Worm (Caenorhabditis elegans): Measurements from ENCODE around the gene clip-1.

DNA sequence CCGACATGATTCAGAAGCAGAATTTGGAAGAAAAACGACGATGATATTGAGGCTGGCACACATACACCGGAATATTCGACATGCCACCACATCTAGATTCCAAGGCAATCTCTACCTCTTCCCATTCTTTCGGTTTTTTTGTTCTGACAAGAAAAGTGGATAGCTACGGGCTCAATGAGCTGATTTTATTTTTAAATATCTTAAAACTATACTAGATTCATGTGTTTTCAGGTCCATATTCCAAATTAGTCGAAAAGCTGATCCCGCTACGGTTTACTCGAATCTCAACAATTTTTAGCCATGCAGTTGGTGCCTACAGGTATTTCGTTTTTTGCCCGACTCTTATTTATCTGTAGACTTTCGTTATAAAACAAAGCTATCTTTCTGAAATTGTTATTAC lies 26.2 kb downstream of the clip-1 start, which contains the start of gene dat-1:
- TF ChIP-seq ztf-11 (tag; optimal IDR thresholded peaks at IDR 0.05) (no peak), unc-55 (GFP tag; optimal IDR thresholded peaks at IDR 0.05) (no peak), ama-1 (optimal IDR thresholded peaks at IDR 0.05) (no peak), Y55F3AM.14 (GFP tag; optimal IDR thresholded peaks at IDR 0.05) (no peak), elt-1 (tag; optimal IDR thresholded peaks at IDR 0.05) (no peak), lin-39 (tag; optimal IDR thresholded peaks at IDR 0.05) (no peak), nhr-10 (tag; optimal IDR thresholded peaks at IDR 0.05) (no peak), nhr-25 (tag; optimal IDR thresholded peaks at IDR 0.05) (no peak), egl-27 (tag; optimal IDR thresholded peaks at IDR 0.05) (no peak), fos-1 (tag; optimal IDR thresholded peaks at IDR 0.05) (no peak), snpc-4 (tag; optimal IDR thresholded peaks at IDR 0.05) (no peak), nhr-12 (tag; optimal IDR thresholded peaks at IDR 0.05) (no peak), nhr-237 (tag; optimal IDR thresholded peaks at IDR 0.05) (no peak), peb-1 (tag; optimal IDR thresholded peaks at IDR 0.05) (no peak)

All from whole organism, L2 larva.